Worm (Caenorhabditis elegans) whole organism, L4 larva: Measurements from ENCODE around the gene Y51H4A.13.

ENCODE experiments used
- ZK546.5 ChIP-seq, 2 experiments: sonication (generic microtip); optimal IDR thresholded peaks; 2 replicates each; lab custom pipeline; 2017; ENCODE audit warnings: missing biosample characterization in 2 of 2, missing genetic modification characterization in 2 of 2
- ama-1 ChIP-seq: fragments of 150-350 bp; optimal IDR thresholded peaks from 2 replicates; lab custom pipeline; 2014; ENCODE audit warnings: inconsistent platforms, mixed read lengths
- ces-1 ChIP-seq: fragments of 150-350 bp; sonication (generic microtip); optimal IDR thresholded peaks from 4 replicates; lab custom pipeline; 2014; ENCODE audit warnings: missing biosample characterization, missing genetic modification reagents, missing genetic modification characterization
- nhr-28 ChIP-seq: fragments of 150-350 bp; optimal IDR thresholded peaks from 2 replicates; lab custom pipeline; 2014; ENCODE audit warnings: missing biosample characterization, missing genetic modification characterization
- unc-39 ChIP-seq: sonication (generic microtip); optimal IDR thresholded peaks from 2 replicates; lab custom pipeline; 2017; ENCODE audit warnings: missing biosample characterization, missing genetic modification characterization

DNA sequence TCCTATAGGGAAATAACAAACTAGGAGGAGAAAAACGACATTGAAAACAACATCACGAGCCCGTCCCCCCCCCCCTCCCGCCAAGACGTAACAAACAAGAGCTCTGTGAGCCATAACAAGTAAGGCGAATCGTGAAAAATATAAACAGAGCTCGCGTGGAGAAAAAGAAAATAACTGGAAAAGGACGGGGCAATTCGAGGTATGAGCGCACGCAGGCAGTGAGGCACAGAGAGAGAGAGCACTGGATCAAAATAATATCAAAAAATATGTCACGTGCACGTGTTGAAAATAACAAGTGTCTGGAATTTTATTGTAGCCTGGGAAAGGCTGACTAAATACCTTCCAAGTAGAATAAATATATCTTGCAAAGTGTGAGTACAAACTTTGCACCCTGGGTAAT lies 12.6 kb upstream of the Y51H4A.13 start:
- TF ChIP-seq unc-39 (tag; lab: Kevin White, UChicago) (no peak), nhr-28 (no peak), ces-1 (GFP tag; lab: Kevin White, UChicago) (no peak), ama-1 (lab: Kevin White, UChicago) (no peak), ZK546.5 (tag; optimal IDR thresholded peaks at IDR 0.05; lab: Kevin White, UChicago) (no peak)
